Worm (Caenorhabditis elegans): ENCODE results near the gene Y105C5B.5.
A peak's percentile ranks its signal among the peaks of the same experiment; 100 is the strongest.
"Not testable (repeated sequence)": the region's sequence is repeated elsewhere in the genome, so short reads cannot be mapped to it uniquely, and the experiment has no call there.

The Y105C5B.5 gene

DNA sequence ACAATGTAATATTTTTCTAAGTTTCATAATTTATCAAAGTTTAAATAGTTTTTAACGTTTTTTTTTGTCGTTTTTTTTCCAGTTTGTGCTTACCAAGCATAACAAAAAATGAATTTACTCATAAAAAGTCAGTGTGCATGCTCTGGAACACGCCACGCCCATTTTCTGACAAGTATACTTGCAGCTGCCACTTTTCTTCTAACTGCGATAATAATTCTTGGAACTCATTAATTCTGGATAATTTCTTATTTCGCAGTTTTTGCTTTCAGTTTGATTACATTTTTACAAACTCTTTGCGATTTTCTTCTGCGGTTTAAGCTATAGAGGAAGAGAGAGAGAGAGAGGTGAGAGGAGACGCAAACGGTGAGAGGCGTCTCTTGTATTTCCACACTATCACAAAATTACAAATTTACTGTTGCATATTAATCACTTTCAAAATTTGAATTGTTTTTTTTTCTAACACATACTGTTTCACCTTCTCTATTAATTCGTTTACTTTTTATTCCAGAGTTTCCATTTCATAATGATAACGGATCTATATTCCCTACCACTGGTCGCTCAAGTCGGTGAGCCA, 5.1 kb upstream of the Y105C5B.5 start, which contains the start of gene srv-15:
Gene srv-15 (plus strand): TSS at position 524 of the 574 bp plus-strand sequence.
- TF ChIP-seq hlh-8 (tag; optimal IDR thresholded peaks at IDR 0.05) (no peak), ceh-19 (GFP tag; optimal IDR thresholded peaks at IDR 0.05) (no peak), mec-3 (tag; optimal IDR thresholded peaks at IDR 0.05; ENCODE audit: borderline replicate concordance) (no peak), ceh-48 (tag; optimal IDR thresholded peaks at IDR 0.05) (no peak), fkh-10 (GFP tag; optimal IDR thresholded peaks at IDR 0.05) (no peak), hlh-6 (tag; optimal IDR thresholded peaks at IDR 0.05) (no peak), pros-1 (tag; optimal IDR thresholded peaks at IDR 0.05) (no peak), ttx-3 (tag; optimal IDR thresholded peaks at IDR 0.05) (no peak), unc-55 (GFP tag; optimal IDR thresholded peaks at IDR 0.05) (no peak)

DNA sequence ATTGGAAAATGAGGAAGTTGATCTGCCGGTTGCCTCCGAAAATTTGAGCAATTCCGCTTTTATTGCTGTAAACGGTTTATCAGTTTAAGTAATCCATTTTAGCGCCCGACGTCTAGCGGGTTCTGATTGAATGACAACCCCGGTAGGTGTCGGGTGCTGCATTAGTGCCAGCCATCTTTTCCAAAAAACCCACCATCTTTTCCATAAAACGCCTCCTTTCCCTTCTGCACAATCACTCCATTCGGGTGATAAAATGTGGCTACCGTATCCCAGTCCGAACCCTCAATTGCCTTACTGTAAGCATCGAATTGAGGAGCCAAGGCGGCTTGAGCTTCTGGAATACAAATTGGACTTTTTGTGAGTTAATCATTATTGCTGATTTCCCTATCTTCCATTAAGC, 867 bp downstream of the Y105C5B.5 start:
- no peak for TF ChIP-seq ceh-18 (tag; optimal IDR thresholded peaks at IDR 0.05)
- TF ChIP-seq C38D4.7 (GFP tag; optimal IDR thresholded peaks at IDR 0.05): no peak
- TF ChIP-seq lim-6 (tag; optimal IDR thresholded peaks at IDR 0.05): no peak
- no peak for TF ChIP-seq ahr-1 (tag; optimal IDR thresholded peaks at IDR 0.05)
- TF ChIP-seq ceh-31 (tag; optimal IDR thresholded peaks at IDR 0.05): no peak
- TF ChIP-seq ref-2 (tag; optimal IDR thresholded peaks at IDR 0.05): no peak
- no peak for TF ChIP-seq nhr-11 (tag; optimal IDR thresholded peaks at IDR 0.05)
- TF ChIP-seq elt-4 (tag; optimal IDR thresholded peaks at IDR 0.05): no peak
- TF ChIP-seq ceh-48 (tag; optimal IDR thresholded peaks at IDR 0.05): no peak
- TF ChIP-seq eyg-1 (tag; optimal IDR thresholded peaks at IDR 0.05): no peak
- no peak for TF ChIP-seq unc-3 (GFP tag; conservative IDR thresholded peaks at IDR 0.05)
- no peak for TF ChIP-seq unc-3 (tag; optimal IDR thresholded peaks at IDR 0.05)
- no peak for TF ChIP-seq ceh-19 (GFP tag; optimal IDR thresholded peaks at IDR 0.05)
- TF ChIP-seq ceh-22 (tag; optimal IDR thresholded peaks at IDR 0.05): no peak
- TF ChIP-seq unc-42 (tag; optimal IDR thresholded peaks at IDR 0.05): no peak
- TF ChIP-seq ceh-45 (GFP tag; IDR thresholded peaks at IDR 0.05): no peak
- no peak for TF ChIP-seq pax-1 (tag; optimal IDR thresholded peaks at IDR 0.05)
- no peak for TF ChIP-seq ets-4 (tag; optimal IDR thresholded peaks at IDR 0.05)
- TF ChIP-seq pros-1 (tag; optimal IDR thresholded peaks at IDR 0.05): no peak
- TF ChIP-seq nhr-232 (tag; optimal IDR thresholded peaks at IDR 0.05): no peak

DNA sequence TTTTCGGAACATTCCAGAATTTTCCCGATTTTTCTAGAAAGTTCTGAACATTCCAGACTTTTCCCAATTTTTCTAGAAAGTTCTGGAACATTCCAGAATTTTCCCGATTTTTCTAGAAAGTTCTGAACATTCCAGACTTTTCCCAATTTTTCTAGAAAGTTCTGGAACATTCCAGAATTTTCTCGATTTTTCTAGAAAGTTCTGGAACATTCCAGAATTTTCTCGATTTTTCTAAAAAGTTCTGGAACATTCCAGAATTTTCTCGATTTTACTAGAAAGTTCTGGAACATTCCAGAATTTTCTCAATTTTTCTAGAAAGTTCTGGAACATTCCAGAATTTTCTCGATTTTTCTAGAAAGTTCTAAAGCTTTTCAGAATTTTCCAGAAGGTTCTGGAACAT, 5.2 kb downstream of the Y105C5B.5 start:
- TF ChIP-seq unc-3 (GFP tag; conservative IDR thresholded peaks at IDR 0.05): peak; percentile 59; the same call in 1 of the 2 replicates
- TF ChIP-seq unc-3 (tag; optimal IDR thresholded peaks at IDR 0.05): not testable (repeated sequence)

DNA sequence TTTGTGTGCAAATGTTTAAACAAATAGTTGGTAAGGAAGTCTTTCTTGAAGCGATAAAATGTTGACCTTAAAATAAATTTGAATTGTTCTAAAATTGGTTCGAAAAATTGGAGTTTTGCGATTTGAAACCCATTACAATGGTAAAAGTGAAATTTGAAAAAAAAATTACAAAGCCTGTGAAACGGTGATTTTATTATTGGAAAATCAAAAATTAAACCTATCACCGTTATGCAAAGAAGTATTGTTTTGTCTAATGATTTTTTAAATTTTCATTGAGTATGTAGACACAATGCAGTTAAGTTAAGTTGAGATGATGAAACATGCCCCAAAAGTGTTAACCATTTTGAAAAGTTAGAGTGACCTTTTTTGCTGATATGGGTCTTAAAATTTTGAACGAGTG, 6.2 kb downstream of the Y105C5B.5 start:
- TF ChIP-seq unc-42 (tag; optimal IDR thresholded peaks at IDR 0.05) (no peak), unc-3 (GFP tag; conservative IDR thresholded peaks at IDR 0.05) (no peak), unc-3 (tag; optimal IDR thresholded peaks at IDR 0.05) (no peak), dmd-4 (tag; optimal IDR thresholded peaks at IDR 0.05; ENCODE audit: borderline replicate concordance) (no peak), ama-1 (optimal IDR thresholded peaks at IDR 0.05) (no peak)

DNA sequence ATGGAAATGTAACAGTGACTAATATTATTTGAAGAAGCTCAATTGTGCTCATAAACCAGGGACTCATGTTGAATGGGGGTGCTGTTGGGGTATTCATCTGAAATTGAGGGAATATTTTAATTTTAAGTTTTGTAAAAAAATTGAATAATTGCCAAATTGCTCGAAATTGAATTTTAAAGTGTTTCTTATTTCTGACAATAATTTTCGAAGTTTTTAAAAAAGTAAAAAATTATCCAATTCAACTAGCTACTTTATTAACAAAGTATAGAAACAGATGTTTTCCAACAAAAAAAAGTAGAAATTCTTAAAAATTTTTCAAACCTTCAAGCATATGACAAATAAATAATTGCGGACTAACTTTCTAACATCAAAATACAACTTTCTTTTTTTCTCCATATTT, 6.9 kb downstream of the Y105C5B.5 start, which contains the start of gene srv-14:
Gene srv-14 (minus strand): TSS at position 101 of the 400 bp plus-strand sequence.
- no peak for TF ChIP-seq sox-2 (GFP tag; IDR thresholded peaks at IDR 0.05)
- no peak for TF ChIP-seq ceh-48 (tag; optimal IDR thresholded peaks at IDR 0.05)
- TF ChIP-seq K02D7.2 (tag; optimal IDR thresholded peaks at IDR 0.05): no peak
- no peak for TF ChIP-seq ceh-18 (tag; optimal IDR thresholded peaks at IDR 0.05)

- TF ChIP-seq nfya-1 (tag; optimal IDR thresholded peaks at IDR 0.05) (no peak), T23F11.4 (GFP tag; optimal IDR thresholded peaks at IDR 0.05) (no peak), ceh-24 (tag; optimal IDR thresholded peaks at IDR 0.05) (no peak), sox-4 (tag; optimal IDR thresholded peaks at IDR 0.05) (no peak), unc-86 (tag; optimal IDR thresholded peaks at IDR 0.05) (no peak), K02D7.2 (tag; optimal IDR thresholded peaks at IDR 0.05) (no peak), unc-3 (GFP tag; conservative IDR thresholded peaks at IDR 0.05) (no peak), unc-3 (tag; optimal IDR thresholded peaks at IDR 0.05) (no peak), syd-9 (tag; optimal IDR thresholded peaks at IDR 0.05) (no peak), ttx-3 (tag; optimal IDR thresholded peaks at IDR 0.05) (no peak), rnt-1 (tag; optimal IDR thresholded peaks at IDR 0.05) (no peak), odd-2 (tag; optimal IDR thresholded peaks at IDR 0.05) (no peak), ceh-6 (GFP tag; optimal IDR thresholded peaks at IDR 0.05) (no peak), ref-2 (tag; optimal IDR thresholded peaks at IDR 0.05) (no peak), ceh-18 (tag; optimal IDR thresholded peaks at IDR 0.05) (no peak), C38D4.7 (GFP tag; optimal IDR thresholded peaks at IDR 0.05) (no peak), sdc-2 (tag; optimal IDR thresholded peaks at IDR 0.05) (no peak), dmd-4 (tag; optimal IDR thresholded peaks at IDR 0.05; ENCODE audit: borderline replicate concordance) (no peak), pha-2 (tag; optimal IDR thresholded peaks at IDR 0.05) (no peak), pat-9 (tag; optimal IDR thresholded peaks at IDR 0.05) (no peak), hlh-8 (tag; optimal IDR thresholded peaks at IDR 0.05) (no peak)
Measured at ce11 chrIV:15883922-15884321, 17.1 kb downstream of the Y105C5B.5 start, which contains the start of gene Y105C5B.3. TSS of gene Y105C5B.3 (plus strand) at chrIV:15884222.

All from whole organism, late embryonic.